Worm (Caenorhabditis elegans) whole organism, L4/young adult: Measurements from ENCODE around the gene crn-4.

Experiments used
- dao-5 ChIP-seq: sonication (generic microtip); optimal IDR thresholded peaks from 2 replicates; lab custom pipeline; 2016; ENCODE audit warnings: missing genotype, missing genetic modification characterization, moderate library complexity, missing compliant biosample characterization
- him-1 ChIP-seq: sonication (generic microtip); optimal IDR thresholded peaks from 2 replicates; lab custom pipeline; 2016; ENCODE audit warnings: missing genotype, missing genetic modification reagents, missing genetic modification characterization, missing compliant biosample characterization

- TF ChIP-seq dao-5 (no peak), him-1 (tag; lab: Kevin White, UChicago) (no peak)
These were observed 41.7 kb downstream of the crn-4 start for ce11 chrX:2216242-2216641.
